Fruit fly (Drosophila melanogaster) whole organism, adult: ENCODE measurements around the gene Acp26Aa.

Experiments
- CG11617 ChIP-seq: fragments of 200-800 bp; sonication (Bioruptor generic); optimal IDR thresholded peaks from 2 replicates; lab custom pipeline; 2017; ENCODE audit warnings: mild to moderate bottlenecking, missing biosample characterization, missing genetic modification reagents, missing genetic modification characterization
- CG12768 ChIP-seq: fragments of 200-800 bp; sonication (Bioruptor generic); optimal IDR thresholded peaks from 2 replicates; lab custom pipeline; 2017; ENCODE audit warnings: missing biosample characterization, missing genetic modification characterization, mild to moderate bottlenecking, moderate library complexity, missing genetic modification reagents
- CG14711 ChIP-seq: fragments of 200-800 bp; sonication (Bioruptor generic); optimal IDR thresholded peaks from 2 replicates; lab custom pipeline; 2018; ENCODE audit warnings: missing biosample characterization, mild to moderate bottlenecking, missing genetic modification characterization, moderate library complexity
- CG1620 ChIP-seq: fragments of 200-800 bp; sonication (Bioruptor generic); optimal IDR thresholded peaks from 2 replicates; lab custom pipeline; 2016; ENCODE audit warnings: missing biosample characterization, missing genetic modification characterization
- CG33017 ChIP-seq: fragments of 200-800 bp; sonication (Bioruptor generic); optimal IDR thresholded peaks from 2 replicates; lab custom pipeline; 2018; ENCODE audit warnings: missing biosample characterization, mild to moderate bottlenecking, missing genetic modification characterization, moderate library complexity
- CG5204 ChIP-seq: fragments of 200-800 bp; sonication (Bioruptor generic); optimal IDR thresholded peaks from 2 replicates; lab custom pipeline; 2016; ENCODE audit warnings: missing biosample characterization, missing genetic modification characterization
- CG7045 ChIP-seq: fragments of 200-800 bp; sonication (Bioruptor generic); optimal IDR thresholded peaks from 2 replicates; lab custom pipeline; 2017; ENCODE audit warnings: missing biosample characterization, mild to moderate bottlenecking, missing genetic modification characterization
- CG7101 ChIP-seq: fragments of 200-800 bp; sonication (Bioruptor generic); optimal IDR thresholded peaks from 2 replicates; lab custom pipeline; 2018; ENCODE audit warnings: missing biosample characterization, mild to moderate bottlenecking, missing genetic modification characterization, moderate library complexity
- Clk ChIP-seq: fragments of 200-800 bp; sonication (Bioruptor generic); optimal IDR thresholded peaks from 2 replicates; lab custom pipeline; 2017; ENCODE audit warnings: missing biosample characterization, missing genetic modification characterization
- Crg-1 ChIP-seq: fragments of 200-800 bp; sonication (Bioruptor generic); optimal IDR thresholded peaks from 2 replicates; lab custom pipeline; 2016; ENCODE audit warnings: missing biosample characterization, missing genetic modification characterization
- Hr96 ChIP-seq: fragments of 200-800 bp; sonication (Bioruptor generic); optimal IDR thresholded peaks from 2 replicates; lab custom pipeline; 2016; ENCODE audit warnings: missing biosample characterization, missing genetic modification characterization
- Mnt ChIP-seq: fragments of 200-800 bp; sonication (Bioruptor generic); optimal IDR thresholded peaks from 2 replicates; lab custom pipeline; 2016; ENCODE audit warnings: missing biosample characterization, mild to moderate bottlenecking, missing genetic modification characterization
- bab1 ChIP-seq: fragments of 200-800 bp; sonication (Bioruptor generic); optimal IDR thresholded peaks from 3 replicates; lab custom pipeline; 2019; ENCODE audit warnings: missing biosample characterization, mild to moderate bottlenecking, missing genetic modification characterization, moderate library complexity
- cic ChIP-seq: fragments of 200-800 bp; sonication (Bioruptor generic); optimal IDR thresholded peaks from 2 replicates; lab custom pipeline; 2017; ENCODE audit warnings: missing biosample characterization, mild to moderate bottlenecking, missing genetic modification characterization, moderate library complexity
- cnc ChIP-seq, 2 experiments: fragments of >200 bp; optimal IDR thresholded peaks; 2 replicates each; lab custom pipeline; 2017
- kay ChIP-seq: fragments of 200-800 bp; sonication (Bioruptor generic); peaks from one replicate; lab custom pipeline; 2016; ENCODE audit warnings: missing biosample characterization, missing genetic modification characterization, borderline replicate concordance
- ovo ChIP-seq: fragments of 200-800 bp; sonication (Bioruptor generic); optimal IDR thresholded peaks from 2 replicates; lab custom pipeline; 2016; ENCODE audit warnings: missing biosample characterization, missing genetic modification characterization
- pad ChIP-seq: fragments of 200-800 bp; sonication (Bioruptor generic); optimal IDR thresholded peaks from 3 replicates; lab custom pipeline; 2017; ENCODE audit warnings: missing biosample characterization, missing genetic modification characterization, mild to moderate bottlenecking, moderate library complexity, missing genetic modification reagents
- tj ChIP-seq: fragments of 200-800 bp; sonication (Bioruptor generic); optimal IDR thresholded peaks from 3 replicates; lab custom pipeline; 2017; ENCODE audit warnings: missing biosample characterization, mild to moderate bottlenecking, missing genetic modification characterization, moderate library complexity
- toe ChIP-seq: fragments of 200-800 bp; sonication (Bioruptor generic); optimal IDR thresholded peaks from 2 replicates; lab custom pipeline; 2016; ENCODE audit warnings: missing biosample characterization, missing genetic modification characterization

The Acp26Aa gene

DNA sequence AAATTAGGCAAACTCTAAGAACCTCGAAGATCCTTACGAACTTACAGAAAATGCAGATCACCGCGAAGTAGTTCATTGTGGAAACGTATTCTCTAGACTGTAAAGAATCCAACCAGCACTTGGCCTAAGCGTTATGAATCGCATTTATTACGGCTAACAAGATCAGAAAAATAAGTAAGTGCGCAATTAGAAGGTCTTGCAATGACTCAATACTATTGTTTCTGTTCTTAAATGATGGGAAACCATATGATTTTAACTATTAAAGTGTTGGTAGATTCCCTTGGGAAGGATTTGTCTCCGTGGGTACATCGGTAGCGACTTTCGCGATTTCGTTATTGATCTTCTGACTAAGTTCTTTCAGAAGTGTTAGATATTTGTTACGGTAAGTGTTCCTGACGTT, 934 bp downstream of the Acp26Aa start, which contains the start of gene Acp26Ab:
TSS of gene Acp26Ab (minus strand) at position 101 of the 400 bp plus-strand sequence.
- TF ChIP-seq tj (GFP tag; lab: Kevin White, UChicago): no peak

DNA sequence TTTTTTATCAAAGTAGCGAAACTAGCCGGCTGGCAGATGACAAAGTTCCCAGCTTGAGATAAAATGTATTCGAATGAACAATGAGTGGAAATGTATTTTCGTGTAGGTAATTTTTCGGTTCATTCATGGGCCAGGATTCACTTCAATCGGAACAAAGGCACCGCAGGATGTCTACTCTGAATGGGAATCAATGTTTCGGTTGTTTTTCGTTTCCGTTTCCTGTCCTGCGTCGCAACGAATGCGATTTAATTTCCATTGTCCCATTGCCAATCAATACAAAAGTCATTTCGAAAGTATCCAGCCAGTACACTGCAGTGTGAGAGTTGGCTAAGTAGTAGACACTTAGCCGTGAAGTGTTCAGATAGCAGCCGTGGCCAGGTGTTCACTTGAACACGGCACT, 3.1 kb downstream of the Acp26Aa start:
- TF ChIP-seq Mnt (GFP tag; lab: Kevin White, UChicago): no peak
- TF ChIP-seq toe (GFP tag; lab: Kevin White, UChicago): no peak
- no peak for TF ChIP-seq bab1 (GFP tag; lab: Kevin White, UChicago)
- TF ChIP-seq cic (GFP tag; lab: Kevin White, UChicago): no peak
- TF ChIP-seq ovo (GFP tag; lab: Kevin White, UChicago): no peak
- no peak for TF ChIP-seq pad (GFP tag; lab: Kevin White, UChicago)
- TF ChIP-seq CG12768: no peak
- TF ChIP-seq CG7045 (GFP tag; lab: Kevin White, UChicago): no peak
- TF ChIP-seq CG5204 (GFP tag; lab: Kevin White, UChicago): no peak
- TF ChIP-seq Hr96 (GFP tag; lab: Kevin White, UChicago): no peak
- TF ChIP-seq Crg-1 (GFP tag; lab: Kevin White, UChicago): no peak
- TF ChIP-seq CG1620 (GFP tag; lab: Kevin White, UChicago): no peak
- TF ChIP-seq tj (GFP tag; lab: Kevin White, UChicago): no peak
- no peak for TF ChIP-seq CG7101 (tag; lab: Kevin White, UChicago)
- no peak for TF ChIP-seq cnc (optimal IDR thresholded peaks at IDR 0.05; lab: Kevin White, UChicago)
- TF ChIP-seq CG11617 (GFP tag; lab: Kevin White, UChicago): no peak
- TF ChIP-seq CG14711 (tag; lab: Kevin White, UChicago): no peak
- no peak for TF ChIP-seq CG33017
- no peak for TF ChIP-seq Clk

DNA sequence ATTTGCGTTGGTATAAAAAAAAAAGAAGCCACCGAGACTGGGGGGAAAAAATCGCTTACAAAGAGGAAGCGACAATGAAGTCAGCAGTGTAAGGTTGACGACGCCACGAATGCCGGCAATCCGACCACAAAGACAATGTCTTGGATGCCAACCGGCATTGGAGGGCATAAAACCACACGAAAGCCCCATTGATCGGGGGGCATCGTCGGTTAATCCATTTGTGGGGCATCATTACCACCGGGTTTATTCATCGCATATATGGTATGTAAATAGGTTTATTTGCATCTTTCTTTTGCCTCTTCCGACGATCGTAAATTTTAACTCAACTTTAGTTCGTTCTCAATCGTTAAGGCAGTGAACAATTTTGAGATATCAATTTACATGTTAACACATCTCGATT, 6.7 kb downstream of the Acp26Aa start:
- no peak for TF ChIP-seq CG33017
- no peak for TF ChIP-seq Mnt (GFP tag; lab: Kevin White, UChicago)
- TF ChIP-seq tj (GFP tag; lab: Kevin White, UChicago): no peak
- no peak for TF ChIP-seq cnc (optimal IDR thresholded peaks at IDR 0.05; lab: Kevin White, UChicago)
- TF ChIP-seq cic (GFP tag; lab: Kevin White, UChicago): no peak
- no peak for TF ChIP-seq bab1 (GFP tag; lab: Kevin White, UChicago)
- TF ChIP-seq CG11617 (GFP tag; lab: Kevin White, UChicago): no peak
- TF ChIP-seq ovo (GFP tag; lab: Kevin White, UChicago): no peak
- TF ChIP-seq Hr96 (GFP tag; lab: Kevin White, UChicago): no peak
- TF ChIP-seq Clk: no peak
- TF ChIP-seq toe (GFP tag; lab: Kevin White, UChicago): no peak

DNA sequence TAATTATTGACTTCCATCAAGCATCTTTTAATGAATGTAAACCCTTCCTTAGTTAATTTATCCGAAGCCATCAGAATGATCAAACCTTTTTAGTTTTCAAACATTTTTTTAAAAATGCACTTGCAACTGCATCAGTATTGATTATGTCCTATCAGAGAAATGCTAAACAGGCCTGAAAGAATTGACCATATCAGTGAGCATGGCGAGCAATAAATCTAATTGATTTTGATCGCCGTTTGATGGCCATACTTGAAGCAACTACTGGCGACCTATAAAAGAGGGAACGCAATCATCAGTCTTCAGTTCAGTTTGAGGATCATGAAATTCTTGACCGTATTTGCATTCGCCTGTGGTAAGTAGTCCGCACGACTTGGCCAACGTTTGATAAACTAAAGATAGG, 8.0 kb downstream of the Acp26Aa start, which contains the start of gene CG9029:
TSS of gene CG9029 (plus strand) at position 301 of the 400 bp plus-strand sequence.
- TF ChIP-seq CG11617 (GFP tag; lab: Kevin White, UChicago) (no peak), cnc (optimal IDR thresholded peaks at IDR 0.05; lab: Kevin White, UChicago) (no peak), CG7045 (GFP tag; lab: Kevin White, UChicago) (no peak), CG1620 (GFP tag; lab: Kevin White, UChicago) (no peak), CG12768 (no peak), kay (GFP tag; lab: Kevin White, UChicago) (no peak)

DNA sequence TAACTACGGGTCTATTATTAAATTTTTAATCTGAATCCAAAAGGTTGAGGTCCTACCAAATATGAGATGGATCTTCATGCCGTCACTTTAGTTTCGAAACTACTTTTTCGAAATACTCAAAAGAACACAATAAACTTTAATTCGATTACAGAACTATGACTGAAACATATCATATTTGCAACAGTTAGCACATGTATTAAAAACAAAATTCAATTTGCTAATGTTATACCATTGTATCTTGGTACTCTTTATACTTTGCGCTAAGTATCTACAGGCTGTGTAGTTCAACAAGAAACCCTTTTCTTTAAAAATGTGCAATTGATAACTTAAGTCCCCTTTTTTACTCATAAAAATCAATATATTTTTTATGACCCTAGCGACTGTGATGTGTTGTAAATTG, 9.0 kb downstream of the Acp26Aa start, which contains the start of the genes Sfp26Ac and CG43185:
TSS of gene Sfp26Ac (minus strand) at position 101 of the 400 bp plus-strand sequence.
TSS of gene CG43185 (plus strand) at position 215 of the 400 bp plus-strand sequence.
- TF ChIP-seq Mnt (GFP tag; lab: Kevin White, UChicago) (no peak), Clk (no peak)

DNA sequence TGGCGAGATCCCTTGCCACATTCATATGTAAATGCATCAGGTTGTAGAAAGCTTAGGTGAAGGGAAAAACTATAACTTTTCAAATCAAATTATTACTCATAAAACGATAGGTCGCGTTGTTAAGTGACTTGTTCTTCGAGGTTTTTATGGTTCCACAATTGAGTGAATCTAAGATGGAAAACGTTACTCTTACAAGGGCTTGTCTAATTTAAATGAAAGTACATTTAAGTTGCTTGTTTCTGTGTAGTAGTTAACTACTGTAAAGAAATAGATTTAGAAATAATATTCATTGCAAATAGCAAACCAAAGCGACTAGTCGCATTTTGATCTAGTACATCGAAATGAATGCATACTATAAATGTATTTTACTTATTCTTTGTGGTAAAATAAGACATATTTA, 10.3 kb downstream of the Acp26Aa start, which contains the start of gene CG44574:
TSS of gene CG44574 (plus strand) at position 301 of the 400 bp plus-strand sequence.
- no peak for TF ChIP-seq Crg-1 (GFP tag; lab: Kevin White, UChicago)
- TF ChIP-seq ovo (GFP tag; lab: Kevin White, UChicago): no peak
- TF ChIP-seq Mnt (GFP tag; lab: Kevin White, UChicago): no peak
- TF ChIP-seq CG12768: no peak
- TF ChIP-seq cnc (optimal IDR thresholded peaks at IDR 0.05; lab: Kevin White, UChicago): no peak
- TF ChIP-seq CG14711 (tag; lab: Kevin White, UChicago): no peak
- no peak for TF ChIP-seq tj (GFP tag; lab: Kevin White, UChicago)
- TF ChIP-seq toe (GFP tag; lab: Kevin White, UChicago): no peak
- no peak for TF ChIP-seq bab1 (GFP tag; lab: Kevin White, UChicago)
- no peak for TF ChIP-seq CG7101 (tag; lab: Kevin White, UChicago)
- no peak for TF ChIP-seq CG11617 (GFP tag; lab: Kevin White, UChicago)

DNA sequence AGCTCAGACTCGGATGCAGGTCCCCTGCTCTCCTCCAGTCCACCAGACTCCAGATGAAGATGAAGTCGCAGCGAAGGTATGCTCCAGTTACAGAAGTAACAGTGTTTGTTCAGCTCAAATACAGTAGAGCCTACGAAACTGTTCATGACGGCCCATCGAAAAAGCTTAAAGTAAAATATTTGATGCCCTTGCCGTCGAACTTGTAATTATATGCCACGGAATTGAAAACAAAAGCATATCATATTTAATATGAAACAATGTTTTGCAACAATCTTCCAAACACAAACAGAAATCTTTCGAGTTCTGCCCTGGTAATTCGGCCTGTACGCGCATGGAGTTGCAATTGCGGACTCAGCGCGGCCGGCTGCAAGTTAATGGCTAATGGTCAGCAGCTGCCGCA, 12.5 kb downstream of the Acp26Aa start:
- TF ChIP-seq CG12768 (no peak), Clk (no peak), kay (GFP tag; lab: Kevin White, UChicago) (no peak), CG7101 (tag; lab: Kevin White, UChicago) (no peak), ovo (GFP tag; lab: Kevin White, UChicago) (no peak), pad (GFP tag; lab: Kevin White, UChicago) (no peak), CG14711 (tag; lab: Kevin White, UChicago) (no peak), CG7045 (GFP tag; lab: Kevin White, UChicago) (no peak), cnc (optimal IDR thresholded peaks at IDR 0.05; lab: Kevin White, UChicago) (no peak), bab1 (GFP tag; lab: Kevin White, UChicago) (no peak), Crg-1 (GFP tag; lab: Kevin White, UChicago) (no peak), CG5204 (GFP tag; lab: Kevin White, UChicago) (no peak), tj (GFP tag; lab: Kevin White, UChicago) (no peak), CG1620 (GFP tag; lab: Kevin White, UChicago) (no peak), CG11617 (GFP tag; lab: Kevin White, UChicago) (no peak), CG33017 (no peak)
